Worm (Caenorhabditis elegans) whole organism, L2 larva: Measurements from ENCODE around the gene nspb-4.

ENCODE experiments used
- ama-1 ChIP-seq: fragments of 150-350 bp; optimal IDR thresholded peaks from 2 replicates; lab custom pipeline; 2018; ENCODE audit warnings: inconsistent platforms
- blmp-1 ChIP-seq: sonication (generic microtip); optimal IDR thresholded peaks from 2 replicates; lab custom pipeline; 2017; ENCODE audit warnings: missing genetic modification characterization, mild to moderate bottlenecking, missing compliant biosample characterization, antibody characterized with exemption, moderate library complexity; ENCODE audit not compliant: insufficient read depth
- fos-1 ChIP-seq: fragments of 150-350 bp; optimal IDR thresholded peaks from 2 replicates; lab custom pipeline; 2014; ENCODE audit warnings: missing biosample characterization, missing genetic modification characterization
- lin-11 ChIP-seq: fragments of 150-350 bp; sonication (generic microtip); optimal IDR thresholded peaks from 2 replicates; lab custom pipeline; 2014; ENCODE audit warnings: missing biosample characterization, missing genetic modification characterization, inconsistent platforms, mixed read lengths
- lin-39 ChIP-seq: fragments of 150-350 bp; optimal IDR thresholded peaks from 2 replicates; lab custom pipeline; 2014; ENCODE audit warnings: missing biosample characterization, missing genetic modification reagents, missing genetic modification characterization
- mdl-1 ChIP-seq, 2 experiments: fragments of 150-350 bp in 1 of 2; sonication (generic microtip) in 1 of 2; optimal IDR thresholded peaks; 2 replicates each; lab custom pipeline; 2017; ENCODE audit warnings: missing biosample characterization in 2 of 2, missing genetic modification characterization in 2 of 2
- nhr-12 ChIP-seq: fragments of 150-350 bp; optimal IDR thresholded peaks from 2 replicates; lab custom pipeline; 2014; ENCODE audit warnings: missing biosample characterization, missing genetic modification characterization
- nhr-23 ChIP-seq: fragments of 150-350 bp; optimal IDR thresholded peaks from 2 replicates; lab custom pipeline; 2014; ENCODE audit warnings: missing biosample characterization, missing genetic modification reagents, missing genetic modification characterization
- peb-1 ChIP-seq: fragments of 150-350 bp; optimal IDR thresholded peaks from 2 replicates; lab custom pipeline; 2014; ENCODE audit warnings: missing biosample characterization, missing genetic modification characterization
- unc-39 ChIP-seq: fragments of 150-350 bp; optimal IDR thresholded peaks from 2 replicates; lab custom pipeline; 2014; ENCODE audit warnings: missing biosample characterization, missing genetic modification characterization
- unc-62 ChIP-seq: fragments of 150-350 bp; optimal IDR thresholded peaks from 2 replicates; lab custom pipeline; 2014; ENCODE audit warnings: missing biosample characterization, missing genetic modification reagents, missing genetic modification characterization
- zag-1 ChIP-seq: fragments of 150-350 bp; optimal IDR thresholded peaks from 2 replicates; lab custom pipeline; 2014; ENCODE audit warnings: missing biosample characterization, missing genetic modification characterization
- ztf-11 ChIP-seq: sonication (generic microtip); optimal IDR thresholded peaks from 2 replicates; lab custom pipeline; 2017; ENCODE audit warnings: missing biosample characterization, missing genetic modification characterization

DNA sequence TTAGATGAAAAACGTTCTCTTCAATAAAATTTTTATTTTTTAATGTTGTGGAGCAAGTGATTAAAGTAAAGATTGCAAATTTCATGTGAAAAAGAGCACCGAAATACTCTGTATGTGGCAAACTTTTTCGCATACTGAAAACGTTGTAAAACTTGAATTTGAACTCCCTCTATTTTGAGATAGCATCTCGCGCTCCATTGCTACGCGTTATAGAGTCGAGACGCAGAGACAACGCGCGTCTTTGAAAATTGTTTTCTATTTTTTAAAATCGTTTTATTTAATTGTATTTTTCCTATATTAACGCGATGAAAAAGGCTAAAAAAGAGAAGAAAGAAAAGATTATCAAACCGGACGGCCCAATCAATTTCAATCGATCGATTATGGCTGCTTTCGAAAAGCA is 49.4 kb upstream of the nspb-4 start, which contains the start of gene fan-1:
- no peak for TF ChIP-seq lin-11 (tag; lab: Kevin White, UChicago)
- TF ChIP-seq mdl-1 (tag; optimal IDR thresholded peaks at IDR 0.05; lab: Kevin White, UChicago) = no peak
- TF ChIP-seq zag-1 (tag; lab: Kevin White, UChicago) = no peak
- TF ChIP-seq ama-1 (lab: Kevin White, UChicago) = no peak
- no peak for TF ChIP-seq lin-39 (tag; lab: Kevin White, UChicago)
- no peak for TF ChIP-seq nhr-23
- peak; percentile 23 for TF ChIP-seq fos-1 (tag; lab: Kevin White, UChicago)
- no peak for TF ChIP-seq blmp-1 (tag; lab: Kevin White, UChicago)
- TF ChIP-seq unc-62 (GFP tag; lab: Kevin White, UChicago) = no peak
- TF ChIP-seq peb-1 = no peak
- TF ChIP-seq unc-39 (tag; lab: Kevin White, UChicago) = no peak
- TF ChIP-seq ztf-11 (tag; lab: Kevin White, UChicago) = no peak
- TF ChIP-seq nhr-12 = no peak
